Worm (Caenorhabditis elegans): ENCODE measurements around the gene T11F9.14.
"Not testable (repeated sequence)": the region's sequence is repeated elsewhere in the genome, so short reads cannot be mapped to it uniquely, and the experiment has no call there.

Gene T11F9.14

ce11 chrV:11484404-11484803 lies 3.8 kb upstream of the T11F9.14 start:
- TF ChIP-seq drap-1 (GFP tag; optimal IDR thresholded peaks at IDR 0.05) (no peak), lin-32 (GFP tag; optimal IDR thresholded peaks at IDR 0.05) (no peak), snpc-4 (tag; optimal IDR thresholded peaks at IDR 0.05) (no peak), ceh-83 (GFP tag; optimal IDR thresholded peaks at IDR 0.05) (no peak), flh-1 (GFP tag; optimal IDR thresholded peaks at IDR 0.05) (no peak), lsy-2 (tag; optimal IDR thresholded peaks at IDR 0.05) (no peak), nhr-12 (tag; optimal IDR thresholded peaks at IDR 0.05) (no peak), M03D4.4 (tag; optimal IDR thresholded peaks at IDR 0.05) (no peak), nhr-76 (tag; optimal IDR thresholded peaks at IDR 0.05) (no peak), mep-1 (tag; optimal IDR thresholded peaks at IDR 0.05) (no peak), unc-120 (tag; optimal IDR thresholded peaks at IDR 0.05; ENCODE audit: poor library complexity, severe bottlenecking) (no peak), elt-1 (tag; optimal IDR thresholded peaks at IDR 0.05; ENCODE audit: borderline replicate concordance, insufficient read depth) (no peak), mab-5 (tag; optimal IDR thresholded peaks at IDR 0.05) (no peak), unc-62 (GFP tag; optimal IDR thresholded peaks at IDR 0.05) (no peak), sem-2 (GFP tag; optimal IDR thresholded peaks at IDR 0.05) (no peak), unc-39 (tag; optimal IDR thresholded peaks at IDR 0.05) (no peak), ceh-43 (GFP tag; optimal IDR thresholded peaks at IDR 0.05) (no peak), ham-2 (GFP tag; optimal IDR thresholded peaks at IDR 0.05) (no peak)

- not testable (repeated sequence) for TF ChIP-seq lsy-2 (tag; optimal IDR thresholded peaks at IDR 0.05); drap-1 (GFP tag; optimal IDR thresholded peaks at IDR 0.05); ceh-83 (GFP tag; optimal IDR thresholded peaks at IDR 0.05)
These were observed 3.0 kb upstream of the T11F9.14 start, which contains the start of gene col-157 for ce11 chrV:11483580-11484092. col-157 (plus strand) TSS chrV:11484042.

ce11 chrV:11479406-11479805 lies 1.2 kb downstream of the T11F9.14 start, which contains the start of gene T11F9.22:
T11F9.22 (plus strand) TSS chrV:11479706.
- TF ChIP-seq nhr-237 (tag; optimal IDR thresholded peaks at IDR 0.05) (no peak), snpc-4 (tag; optimal IDR thresholded peaks at IDR 0.05) (no peak), nhr-12 (tag; optimal IDR thresholded peaks at IDR 0.05) (no peak), mep-1 (tag; optimal IDR thresholded peaks at IDR 0.05) (no peak), hlh-1 (tag; optimal IDR thresholded peaks at IDR 0.05) (no peak), unc-39 (tag; optimal IDR thresholded peaks at IDR 0.05) (no peak), lin-13 (tag; optimal IDR thresholded peaks at IDR 0.05) (no peak), bed-3 (GFP tag; optimal IDR thresholded peaks at IDR 0.05) (no peak), nhr-28 (tag; optimal IDR thresholded peaks at IDR 0.05) (no peak), ces-1 (GFP tag; optimal IDR thresholded peaks at IDR 0.05) (no peak), ztf-11 (tag; optimal IDR thresholded peaks at IDR 0.05) (no peak), ceh-43 (GFP tag; optimal IDR thresholded peaks at IDR 0.05) (no peak), flh-1 (GFP tag; optimal IDR thresholded peaks at IDR 0.05) (no peak), lsy-2 (tag; optimal IDR thresholded peaks at IDR 0.05) (no peak), cnd-1 (tag; optimal IDR thresholded peaks at IDR 0.05) (no peak), ham-2 (GFP tag; optimal IDR thresholded peaks at IDR 0.05) (no peak), ceh-39 (tag; optimal IDR thresholded peaks at IDR 0.05) (no peak), ceh-83 (GFP tag; optimal IDR thresholded peaks at IDR 0.05) (no peak), unc-120 (tag; optimal IDR thresholded peaks at IDR 0.05; ENCODE audit: poor library complexity, severe bottlenecking) (no peak), lin-32 (GFP tag; optimal IDR thresholded peaks at IDR 0.05) (no peak)

- TF ChIP-seq blmp-1 (tag; optimal IDR thresholded peaks at IDR 0.05); ceh-83 (GFP tag; optimal IDR thresholded peaks at IDR 0.05); drap-1 (GFP tag; optimal IDR thresholded peaks at IDR 0.05): not testable (repeated sequence)
These were observed 5.0 kb downstream of the T11F9.14 start, which contains the start of gene T11F9.7 for ce11 chrV:11475638-11476037. T11F9.7 (plus strand) TSS chrV:11475938.

- TF ChIP-seq nhr-28 (tag; optimal IDR thresholded peaks at IDR 0.05) (no peak), nhr-2 (tag; optimal IDR thresholded peaks at IDR 0.05) (no peak), flh-1 (GFP tag; optimal IDR thresholded peaks at IDR 0.05) (no peak), unc-39 (tag; optimal IDR thresholded peaks at IDR 0.05) (no peak), M03D4.4 (tag; optimal IDR thresholded peaks at IDR 0.05) (no peak), zip-8 (tag; optimal IDR thresholded peaks at IDR 0.05) (no peak)
These were observed 6.2 kb downstream of the T11F9.14 start, which contains the start of gene nas-22 for ce11 chrV:11474399-11474798. nas-22 (plus strand) TSS chrV:11474699.
